Fruit fly (Drosophila melanogaster): ENCODE measurements around the gene Tdh.

Gene Tdh

DNA sequence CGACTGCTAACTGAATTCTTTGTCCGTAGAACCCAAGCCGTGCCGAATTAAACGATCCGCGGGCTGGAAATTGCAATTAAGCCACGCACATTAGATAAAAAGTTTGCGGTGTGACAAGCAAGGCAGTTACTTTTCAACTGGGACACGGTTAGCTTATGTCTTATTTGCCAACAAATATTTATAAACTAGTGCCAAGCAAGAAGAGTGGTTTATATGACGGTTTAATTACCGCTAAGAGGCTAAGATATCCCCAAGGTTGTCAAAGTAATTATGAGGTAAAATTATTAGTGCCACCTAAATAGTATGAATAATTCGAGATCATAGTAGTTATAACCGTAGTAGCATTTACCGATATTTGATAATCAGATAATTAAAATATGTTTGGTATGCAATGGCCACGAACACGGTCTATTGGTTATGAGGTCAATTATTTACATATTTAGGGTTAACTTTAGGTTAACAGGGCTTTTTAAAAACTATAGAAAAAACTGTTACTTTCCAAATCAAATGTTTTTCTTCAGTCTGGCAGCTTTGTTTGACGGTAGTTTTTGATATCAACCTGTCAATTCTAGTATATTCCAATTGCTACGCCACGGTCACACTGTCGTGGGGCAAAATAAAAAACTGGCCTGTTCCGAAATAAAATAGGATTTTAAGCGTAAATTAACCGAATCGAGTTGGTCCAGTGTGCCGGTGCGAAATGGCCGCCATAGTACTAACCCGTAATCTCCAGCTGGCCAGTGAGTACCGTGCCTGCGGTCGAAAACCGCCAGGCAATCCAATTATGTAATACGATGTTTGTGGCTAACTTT, 28.2 kb downstream of the Tdh start, which contains the start of gene ZnT77C (continued):
- TF ChIP-seq NC2β (GFP tag; optimal IDR thresholded peaks at IDR 0.05) (no peak), CG13424 (tag; optimal IDR thresholded peaks at IDR 0.05) (no peak), otp (GFP tag; IDR thresholded peaks at IDR 0.05) (no peak), Eip74EF (GFP tag; optimal IDR thresholded peaks at IDR 0.05) (no peak), ase (GFP tag; IDR thresholded peaks at IDR 0.05) (no peak), fd96Cb (tag; optimal IDR thresholded peaks at IDR 0.05) (no peak), CG4617 (GFP tag; optimal IDR thresholded peaks at IDR 0.05; ENCODE audit: borderline replicate concordance) (peak; percentile 68), Dfd (GFP tag; optimal IDR thresholded peaks at IDR 0.05) (no peak), CG33213 (GFP tag; optimal IDR thresholded peaks at IDR 0.05) (peak; percentile 72), Taf1 (GFP tag; IDR thresholded peaks at IDR 0.05) (no peak), CG4282 (GFP tag; optimal IDR thresholded peaks at IDR 0.05) (no peak), phol (tag; optimal IDR thresholded peaks at IDR 0.05) (peak; percentile 27), CG12155 (GFP tag; optimal IDR thresholded peaks at IDR 0.05) (no peak), CG14014 (GFP tag; IDR thresholded peaks at IDR 0.05) (no peak), CG7745 (tag; optimal IDR thresholded peaks at IDR 0.05) (no peak), CG6813 (GFP tag; optimal IDR thresholded peaks at IDR 0.05) (no peak), cas (GFP tag; IDR thresholded peaks at IDR 0.05) (no peak), grau (tag; optimal IDR thresholded peaks at IDR 0.05) (no peak), tup (GFP tag; optimal IDR thresholded peaks at IDR 0.05) (no peak), Xbp1 (GFP tag; optimal IDR thresholded peaks at IDR 0.05) (no peak), emc (GFP tag; optimal IDR thresholded peaks at IDR 0.05) (no peak), fu2 (GFP tag; optimal IDR thresholded peaks at IDR 0.05) (no peak), CG10321 (GFP tag; IDR thresholded peaks at IDR 0.05) (no peak), dmrt99B (tag; optimal IDR thresholded peaks at IDR 0.05) (no peak), CG1024 (GFP tag; IDR thresholded peaks at IDR 0.05) (no peak), CG15696 (tag; optimal IDR thresholded peaks at IDR 0.05) (no peak), Antp (GFP tag; optimal IDR thresholded peaks at IDR 0.05) (no peak), mld (GFP tag; IDR thresholded peaks at IDR 0.05; ENCODE audit: partially characterized antibody) (no peak), NfI (GFP tag; optimal IDR thresholded peaks at IDR 0.05) (no peak), Hmr (GFP tag; optimal IDR thresholded peaks at IDR 0.05) (peak; percentile 15), vvl (GFP tag; IDR thresholded peaks at IDR 0.05) (no peak), Deaf1 (tag; optimal IDR thresholded peaks at IDR 0.05) (no peak), CG9215 (GFP tag; IDR thresholded peaks at IDR 0.05) (no peak), Dref (GFP tag; IDR thresholded peaks at IDR 0.05) (no peak; the same call in 1 of the 2 replicates), CG8944 (GFP tag; optimal IDR thresholded peaks at IDR 0.05) (no peak), CG8290 (GFP tag; optimal IDR thresholded peaks at IDR 0.05) (no peak), CG8290 (tag; optimal IDR thresholded peaks at IDR 0.05) (peak in 1 of 2 experiments; percentile 47), peb (GFP tag; IDR thresholded peaks at IDR 0.05) (no peak), Med (GFP tag) (peak; percentile 32), stc (GFP tag; IDR thresholded peaks at IDR 0.05) (no peak), Fer3 (tag; optimal IDR thresholded peaks at IDR 0.05) (no peak), MTF-1 (GFP tag; optimal IDR thresholded peaks at IDR 0.05; ENCODE audit: borderline replicate concordance) (no peak), CG30431 (GFP tag; optimal IDR thresholded peaks at IDR 0.05) (no peak), Ada2b (GFP tag; IDR thresholded peaks at IDR 0.05) (no peak), Dad (GFP tag; optimal IDR thresholded peaks at IDR 0.05) (no peak), row (GFP tag; IDR thresholded peaks at IDR 0.05) (peak; percentile 48), jigr1 (GFP tag; IDR thresholded peaks at IDR 0.05) (no peak), CG2889 (GFP tag; IDR thresholded peaks at IDR 0.05) (no peak), sens (GFP tag) (peak; percentile 70), CG6683 (GFP tag; optimal IDR thresholded peaks at IDR 0.05) (no peak), CG15073 (GFP tag; optimal IDR thresholded peaks at IDR 0.05) (no peak)
